Worm (Caenorhabditis elegans) whole organism, L3 larva: ENCODE measurements around the gene Y46E12A.5.

Experiments
- ama-1 ChIP-seq: fragments of 150-350 bp; optimal IDR thresholded peaks from 2 replicates; lab custom pipeline; 2018
- elt-2 ChIP-seq: sonication (generic microtip); optimal IDR thresholded peaks from 2 replicates; lab custom pipeline; 2016; ENCODE audit warnings: missing genetic modification reagents, mild to moderate bottlenecking, missing genetic modification characterization, missing compliant biosample characterization
- fos-1 ChIP-seq: fragments of 150-350 bp; optimal IDR thresholded peaks from 2 replicates; lab custom pipeline; 2014; ENCODE audit warnings: missing biosample characterization, missing genetic modification characterization
- hmg-11 ChIP-seq: sonication (generic microtip); optimal IDR thresholded peaks from 2 replicates; lab custom pipeline; 2016; ENCODE audit warnings: missing genetic modification characterization, missing compliant biosample characterization
- lin-39 ChIP-seq: fragments of 150-350 bp; optimal IDR thresholded peaks from 2 replicates; lab custom pipeline; 2018; ENCODE audit warnings: missing biosample characterization, missing genetic modification reagents, missing genetic modification characterization
- nfya-1 ChIP-seq: sonication (generic microtip); optimal IDR thresholded peaks from 2 replicates; lab custom pipeline; 2017; ENCODE audit warnings: missing genetic modification characterization, mild to moderate bottlenecking, missing compliant biosample characterization, antibody characterized with exemption, moderate library complexity; ENCODE audit not compliant: insufficient read depth
- nhr-23 ChIP-seq: fragments of 150-350 bp; optimal IDR thresholded peaks from 2 replicates; lab custom pipeline; 2014; ENCODE audit warnings: missing biosample characterization, missing genetic modification reagents, missing genetic modification characterization
- sea-2 ChIP-seq: fragments of 150-350 bp; sonication (generic microtip); optimal IDR thresholded peaks from 4 replicates; lab custom pipeline; 2014; ENCODE audit warnings: missing biosample characterization, missing genetic modification reagents, missing genetic modification characterization
- skn-1 ChIP-seq: fragments of 150-350 bp; optimal IDR thresholded peaks from 2 replicates; lab custom pipeline; 2014; ENCODE audit warnings: missing biosample characterization, missing genetic modification characterization
- unc-39 ChIP-seq: sonication (generic microtip); optimal IDR thresholded peaks from 4 replicates; lab custom pipeline; 2017; ENCODE audit warnings: missing biosample characterization, missing genetic modification characterization

- no peak for TF ChIP-seq skn-1 (tag; lab: Kevin White, UChicago)
- TF ChIP-seq nfya-1 = no peak
- TF ChIP-seq sea-2 (GFP tag; lab: Kevin White, UChicago) = no peak
- no peak for TF ChIP-seq elt-2 (tag; lab: Kevin White, UChicago)
- no peak for TF ChIP-seq nhr-23
- TF ChIP-seq ama-1 (lab: Kevin White, UChicago) = no peak
- TF ChIP-seq hmg-11 = no peak
- TF ChIP-seq unc-39 = no peak
- no peak for TF ChIP-seq fos-1
- TF ChIP-seq lin-39 (tag; lab: Kevin White, UChicago) = no peak
Measured at ce11 chrIII:1713991-1714611, 44.0 kb downstream of the Y46E12A.5 start.
